ENCODE assay signal across 5 worm cellular contexts in the genomic region with DNA sequence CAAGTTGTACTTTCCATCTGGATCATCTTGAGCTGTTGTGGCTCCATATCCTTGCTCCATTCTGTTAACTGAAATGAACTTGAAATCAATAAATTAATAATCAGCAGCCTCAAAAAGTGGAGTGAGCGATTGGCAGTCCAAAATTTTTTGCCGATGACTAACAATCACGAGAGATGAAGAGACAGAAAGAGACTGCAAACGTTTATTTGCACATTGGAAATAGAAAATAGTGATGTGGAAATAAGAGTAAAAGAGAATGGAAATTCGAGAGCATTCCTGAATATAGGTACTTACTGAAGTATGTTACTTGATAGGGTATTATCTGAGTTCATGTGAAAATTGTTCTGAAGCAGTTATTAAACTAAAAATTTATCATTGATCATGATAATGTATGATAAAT.
TF ChIP-seq lines count a peak whose summit lies in the region.

A gene (minus strand): TSS at position 68 of the 400 bp plus-strand sequence.

TF ChIP-seq in whole organism, L1 larva, 84 proteins besides CTCF, POLR2A, EP300 and RAD21:
- TF ChIP-seq C04F5.9 (tag; optimal IDR thresholded peaks at IDR 0.05; lab: Kevin White, UChicago) (no peak), elt-2 (tag; optimal IDR thresholded peaks at IDR 0.05; lab: Kevin White, UChicago) (peak; percentile 6), lin-15B (tag; optimal IDR thresholded peaks at IDR 0.05; lab: Kevin White, UChicago) (no peak), jun-1 (tag; optimal IDR thresholded peaks at IDR 0.05; lab: Kevin White, UChicago) (no peak), C16A3.4 (tag; optimal IDR thresholded peaks at IDR 0.05; lab: Kevin White, UChicago) (no peak), dsc-1 (tag; optimal IDR thresholded peaks at IDR 0.05; lab: Kevin White, UChicago) (no peak), nhr-11 (tag; optimal IDR thresholded peaks at IDR 0.05; lab: Kevin White, UChicago) (no peak)

TF ChIP-seq in whole organism, L2 larva, 48 proteins besides CTCF, POLR2A, EP300 and RAD21:
- TF ChIP-seq fos-1 (tag; optimal IDR thresholded peaks at IDR 0.05; lab: Kevin White, UChicago): peak; percentile 83
- no peak for TF ChIP-seq ztf-4 (tag; optimal IDR thresholded peaks at IDR 0.05; lab: Kevin White, UChicago)

TF ChIP-seq in whole organism, L3 larva, 47 proteins besides CTCF, POLR2A, EP300 and RAD21:
- TF ChIP-seq nhr-11 (tag; optimal IDR thresholded peaks at IDR 0.05; lab: Kevin White, UChicago): no peak
- peak; percentile 19 for TF ChIP-seq pqm-1 (tag; optimal IDR thresholded peaks at IDR 0.05; lab: Kevin White, UChicago)
- TF ChIP-seq fkh-10 (GFP tag; optimal IDR thresholded peaks at IDR 0.05; lab: Kevin White, UChicago): no peak
- no peak for TF ChIP-seq ZK546.5 (tag; optimal IDR thresholded peaks at IDR 0.05; lab: Kevin White, UChicago)
- TF ChIP-seq pha-4 (tag; optimal IDR thresholded peaks at IDR 0.05; lab: Kevin White, UChicago): peak; percentile 61
- TF ChIP-seq elt-2 (tag; optimal IDR thresholded peaks at IDR 0.05; lab: Kevin White, UChicago): peak; percentile 32
- TF ChIP-seq nhr-25 (tag; optimal IDR thresholded peaks at IDR 0.05; lab: Kevin White, UChicago): no peak

TF ChIP-seq in whole organism, L4 larva, 104 proteins besides CTCF, POLR2A, EP300 and RAD21:
- TF ChIP-seq T20F7.1 (GFP tag; optimal IDR thresholded peaks at IDR 0.05; lab: Kevin White, UChicago): no peak
- no peak for TF ChIP-seq nhr-6 (tag; optimal IDR thresholded peaks at IDR 0.05; lab: Kevin White, UChicago)
- peak; percentile 1 for TF ChIP-seq hlh-11 (tag; optimal IDR thresholded peaks at IDR 0.05; lab: Kevin White, UChicago)
- TF ChIP-seq hlh-30 (tag; optimal IDR thresholded peaks at IDR 0.05; lab: Kevin White, UChicago; ENCODE audit: insufficient read depth): peak; percentile 12
- peak; percentile 18 for TF ChIP-seq dve-1 (tag; optimal IDR thresholded peaks at IDR 0.05; lab: Kevin White, UChicago; ENCODE audit: insufficient read depth)
- TF ChIP-seq daf-16 (GFP tag; optimal IDR thresholded peaks at IDR 0.05; lab: Kevin White, UChicago): no peak
- TF ChIP-seq daf-16 (tag; optimal IDR thresholded peaks at IDR 0.05; lab: Kevin White, UChicago): peak; percentile 46
- TF ChIP-seq dmd-6 (GFP tag; IDR thresholded peaks at IDR 0.05; lab: Robert Waterston, UW): peak; percentile 40; the same call in 1 of the 2 replicates
- TF ChIP-seq pqm-1 (tag; optimal IDR thresholded peaks at IDR 0.05; lab: Kevin White, UChicago): peak; percentile 51
- peak; percentile 40 for TF ChIP-seq nhr-77 (tag; optimal IDR thresholded peaks at IDR 0.05; lab: Kevin White, UChicago)
- TF ChIP-seq F10B5.3 (tag; optimal IDR thresholded peaks at IDR 0.05; lab: Kevin White, UChicago): no peak
- no peak for TF ChIP-seq saeg-2 (GFP tag; IDR thresholded peaks at IDR 0.05; lab: Robert Waterston, UW)
- no peak for TF ChIP-seq ceh-44 (GFP tag; IDR thresholded peaks at IDR 0.05; lab: Robert Waterston, UW)
- TF ChIP-seq duxl-1 (tag; optimal IDR thresholded peaks at IDR 0.05; lab: Kevin White, UChicago; ENCODE audit: poor library complexity): no peak
- peak; percentile 29 for TF ChIP-seq nhr-28 (tag; optimal IDR thresholded peaks at IDR 0.05; lab: Kevin White, UChicago)
- TF ChIP-seq zfp-3 (GFP tag; conservative IDR thresholded peaks at IDR 0.05; lab: Robert Waterston, UW): no peak

TF ChIP-seq in whole organism, young adult, 124 proteins besides CTCF, POLR2A, EP300 and RAD21:
- peak; percentile 49 for TF ChIP-seq nhr-80 (tag; optimal IDR thresholded peaks at IDR 0.05; lab: Kevin White, UChicago)
- TF ChIP-seq ztf-6 (GFP tag; IDR thresholded peaks at IDR 0.05; lab: Robert Waterston, UW): no peak
